Fruit fly (Drosophila melanogaster) whole organism, embryonic: ENCODE results near the gene CG2059.

Experiments used
- Atf3 ChIP-seq: fragments of 200-800 bp; sonication (Bioruptor generic); optimal IDR thresholded peaks from 3 replicates; lab custom pipeline; 2016; ENCODE audit warnings: missing biosample characterization, missing genetic modification characterization
- B-H2 ChIP-seq: fragments of 200-800 bp; sonication (Bioruptor generic); optimal IDR thresholded peaks from 2 replicates; lab custom pipeline; 2018; ENCODE audit warnings: missing biosample characterization, mild to moderate bottlenecking, missing genetic modification characterization
- BtbVII ChIP-seq: fragments of 200-800 bp; sonication (Bioruptor generic); optimal IDR thresholded peaks from 3 replicates; lab custom pipeline; 2017; ENCODE audit warnings: missing biosample characterization, mild to moderate bottlenecking, missing genetic modification characterization
- CG10979 ChIP-seq: fragments of 200-800 bp; sonication (Bioruptor generic); optimal IDR thresholded peaks from 2 replicates; lab custom pipeline; 2018; ENCODE audit warnings: missing biosample characterization, mild to moderate bottlenecking, missing genetic modification characterization, moderate library complexity
- CG12155 ChIP-seq: fragments of 200-800 bp; sonication (Bioruptor generic); optimal IDR thresholded peaks from 3 replicates; lab custom pipeline; 2016; ENCODE audit warnings: missing biosample characterization, missing genetic modification characterization
- CG14965 ChIP-seq: fragments of 200-800 bp; sonication (Bioruptor generic); optimal IDR thresholded peaks from 2 replicates; lab custom pipeline; 2016; ENCODE audit warnings: missing biosample characterization, missing genetic modification characterization, borderline replicate concordance
- CG15073 ChIP-seq: fragments of 200-800 bp; sonication (Bioruptor generic); optimal IDR thresholded peaks from 2 replicates; lab custom pipeline; 2016; ENCODE audit warnings: missing biosample characterization, missing genetic modification characterization
- CG1603 ChIP-seq: fragments of 200-800 bp; sonication (Bioruptor generic); optimal IDR thresholded peaks from 2 replicates; lab custom pipeline; 2019; ENCODE audit warnings: missing biosample characterization, mild to moderate bottlenecking, missing genetic modification characterization, moderate library complexity
- CG17612 ChIP-seq: fragments of 200-800 bp; sonication (Bioruptor generic); IDR thresholded peaks from 2 replicates; pipeline ENCODE4 v1.3.6; 2022; ENCODE audit warnings: missing biosample characterization, missing genetic modification characterization
- CG3163 ChIP-seq: fragments of 200-800 bp; sonication (Bioruptor generic); optimal IDR thresholded peaks from 3 replicates; lab custom pipeline; 2016; ENCODE audit warnings: missing biosample characterization, missing genetic modification characterization
- CG3407 ChIP-seq: fragments of 200-800 bp; sonication (Bioruptor generic); optimal IDR thresholded peaks from 2 replicates; lab custom pipeline; 2018; ENCODE audit warnings: missing biosample characterization, mild to moderate bottlenecking, missing genetic modification characterization
- CG4282 ChIP-seq: fragments of 200-800 bp; sonication (Bioruptor generic); optimal IDR thresholded peaks from 2 replicates; lab custom pipeline; 2016; ENCODE audit warnings: missing biosample characterization, missing genetic modification characterization
- CG4424 ChIP-seq: fragments of 200-800 bp; sonication (Bioruptor generic); optimal IDR thresholded peaks from 3 replicates; lab custom pipeline; 2016; ENCODE audit warnings: missing biosample characterization, missing genetic modification characterization
- CG6813 ChIP-seq: fragments of 200-800 bp; sonication (Bioruptor generic); optimal IDR thresholded peaks from 2 replicates; lab custom pipeline; 2017; ENCODE audit warnings: missing biosample characterization, missing genetic modification characterization, mild to moderate bottlenecking, moderate library complexity, missing genetic modification reagents
- CG7786 ChIP-seq: fragments of 200-800 bp; sonication (Bioruptor generic); optimal IDR thresholded peaks from 2 replicates; lab custom pipeline; 2016; ENCODE audit warnings: missing biosample characterization, missing genetic modification characterization
- CG7928 ChIP-seq: fragments of 200-800 bp; sonication (Bioruptor generic); optimal IDR thresholded peaks from 2 replicates; lab custom pipeline; 2017; ENCODE audit warnings: missing biosample characterization, mild to moderate bottlenecking, missing genetic modification characterization
- CG8089 ChIP-seq: fragments of 200-800 bp; sonication (Bioruptor generic); optimal IDR thresholded peaks from 3 replicates; lab custom pipeline; 2016; ENCODE audit warnings: missing biosample characterization, missing genetic modification characterization
- CG8478 ChIP-seq: fragments of >200 bp; optimal IDR thresholded peaks from 2 replicates; lab custom pipeline; 2018
- CG9727 ChIP-seq: fragments of 200-800 bp; sonication (Bioruptor generic); optimal IDR thresholded peaks from 3 replicates; lab custom pipeline; 2017; ENCODE audit warnings: missing biosample characterization, mild to moderate bottlenecking, missing genetic modification characterization
- Dip2 ChIP-seq: fragments of 200-800 bp; sonication (Bioruptor generic); IDR thresholded peaks from 2 replicates; pipeline ENCODE4 v1.3.6; 2022; ENCODE audit warnings: missing biosample characterization, missing genetic modification characterization
- Doc3 ChIP-seq: fragments of 200-800 bp; sonication (Bioruptor generic); IDR thresholded peaks from 3 replicates; pipeline ENCODE4 v1.3.6; 2022; ENCODE audit warnings: missing biosample characterization, missing genetic modification characterization; ENCODE audit not compliant: partially characterized antibody
- GATAe ChIP-seq: fragments of 200-800 bp; sonication (Bioruptor generic); conservative IDR thresholded peaks from 2 replicates; pipeline ENCODE4 v1.3.6; 2022; ENCODE audit warnings: missing biosample characterization, missing genetic modification characterization
- H2.0 ChIP-seq: fragments of 200-800 bp; sonication (Bioruptor generic); IDR thresholded peaks from 2 replicates; pipeline ENCODE4 v1.3.6; 2022; ENCODE audit warnings: missing biosample characterization, missing genetic modification characterization
- Jarid2 ChIP-seq: fragments of 200-800 bp; sonication (Bioruptor generic); optimal IDR thresholded peaks from 3 replicates; lab custom pipeline; 2017; ENCODE audit warnings: mild to moderate bottlenecking, missing biosample characterization, missing genetic modification reagents, missing genetic modification characterization
- Lim3 ChIP-seq: fragments of 200-800 bp; sonication (Bioruptor generic); IDR thresholded peaks from 2 replicates; pipeline ENCODE4 v1.3.6; 2022; ENCODE audit warnings: missing biosample characterization, missing genetic modification characterization
- Med ChIP-seq: fragments of 200-800 bp; sonication (Bioruptor generic); peaks from one replicate; lab custom pipeline; 2016; ENCODE audit warnings: missing biosample characterization, missing genetic modification characterization, mild to moderate bottlenecking, inconsistent platforms, moderate library complexity
- Myb ChIP-seq: fragments of 200-800 bp; sonication (Bioruptor generic); optimal IDR thresholded peaks from 2 replicates; lab custom pipeline; 2016; ENCODE audit warnings: missing biosample characterization, missing genetic modification characterization
- Oaz ChIP-seq: fragments of 200-800 bp; sonication (Bioruptor generic); IDR thresholded peaks from 2 replicates; pipeline ENCODE4 v1.3.6; 2022; ENCODE audit warnings: missing biosample characterization, missing genetic modification characterization
- Optix ChIP-seq: fragments of 200-800 bp; sonication (Bioruptor generic); IDR thresholded peaks from 3 replicates; pipeline ENCODE4 v1.3.6; 2022; ENCODE audit warnings: missing biosample characterization, missing genetic modification characterization
- Ptx1 ChIP-seq: fragments of 200-800 bp; sonication (Bioruptor generic); IDR thresholded peaks from 2 replicates; pipeline ENCODE4 v1.3.6; 2022; ENCODE audit warnings: missing biosample characterization, missing genetic modification characterization
- TFAM ChIP-seq: fragments of 200-800 bp; sonication (Bioruptor generic); optimal IDR thresholded peaks from 2 replicates; lab custom pipeline; 2017; ENCODE audit warnings: missing biosample characterization, missing genetic modification characterization, inconsistent platforms
- Vsx1 ChIP-seq: fragments of 200-800 bp; sonication (Bioruptor generic); optimal IDR thresholded peaks from 2 replicates; lab custom pipeline; 2017; ENCODE audit warnings: missing biosample characterization, mild to moderate bottlenecking, missing genetic modification characterization, missing genetic modification reagents
- Xrp1 ChIP-seq: fragments of 200-800 bp; sonication (Bioruptor generic); IDR thresholded peaks from 2 replicates; pipeline ENCODE4 v1.3.6; 2022; ENCODE audit warnings: missing biosample characterization, missing genetic modification characterization
- abd-A ChIP-seq: fragments of 200-800 bp; sonication (Bioruptor generic); optimal IDR thresholded peaks from 3 replicates; lab custom pipeline; 2019; ENCODE audit warnings: missing biosample characterization, mild to moderate bottlenecking, missing genetic modification characterization, moderate library complexity
- bowl ChIP-seq: fragments of 200-800 bp; sonication (Bioruptor generic); IDR thresholded peaks from 2 replicates; pipeline ENCODE4 v1.3.6; 2022; ENCODE audit warnings: missing biosample characterization, missing genetic modification characterization
- dpn ChIP-seq, 2 experiments: fragments of 200-800 bp; sonication (Bioruptor generic); optimal IDR thresholded peaks; 3 replicates each; lab custom pipeline; 2016; ENCODE audit warnings: missing biosample characterization in 2 of 2, missing genetic modification characterization in 2 of 2
- eve ChIP-seq, 2 experiments: fragments of >200 bp; optimal IDR thresholded peaks; 2 replicates each; lab custom pipeline; 2017; ENCODE audit warnings: missing biosample characterization in 2 of 2, missing genetic modification characterization in 2 of 2
- gem ChIP-seq: fragments of 200-800 bp; sonication (Bioruptor generic); optimal IDR thresholded peaks from 2 replicates; lab custom pipeline; 2019; ENCODE audit warnings: missing biosample characterization, mild to moderate bottlenecking, missing genetic modification characterization, moderate library complexity
- grau ChIP-seq: fragments of 200-800 bp; optimal IDR thresholded peaks from 3 replicates; lab custom pipeline; 2019; ENCODE audit warnings: missing biosample characterization, mild to moderate bottlenecking, missing genetic modification characterization, moderate library complexity
- hb ChIP-seq: fragments of 200-800 bp; sonication (Bioruptor generic); IDR thresholded peaks from 3 replicates; pipeline ENCODE4 v1.3.6; 2022; ENCODE audit warnings: missing biosample characterization, missing genetic modification characterization; ENCODE audit not compliant: partially characterized antibody
- her ChIP-seq: fragments of 200-800 bp; sonication (Bioruptor generic); optimal IDR thresholded peaks from 2 replicates; lab custom pipeline; 2016; ENCODE audit warnings: missing biosample characterization, missing genetic modification characterization
- hth ChIP-seq: fragments of >200 bp; optimal IDR thresholded peaks from 2 replicates; lab custom pipeline; 2017; ENCODE audit warnings: inconsistent platforms
- kay ChIP-seq: fragments of 200-800 bp; sonication (Bioruptor generic); optimal IDR thresholded peaks from 2 replicates; lab custom pipeline; 2016; ENCODE audit warnings: missing biosample characterization, missing genetic modification characterization
- lov ChIP-seq, 2 experiments: fragments of 200-800 bp in 1 of 2; fragments of >200 bp in 1 of 2; sonication (Bioruptor generic) in 1 of 2; IDR thresholded peaks in 1 of 2; optimal IDR thresholded peaks in 1 of 2; 2 replicates in 1 of 2; 3 replicates in 1 of 2; pipeline versions ENCODE4 v1.3.6 to Lab custom; 2017 to 2022; ENCODE audit warnings: missing biosample characterization in 1 of 2, missing genetic modification characterization in 1 of 2
- mld ChIP-seq: fragments of 200-800 bp; sonication (Bioruptor generic); IDR thresholded peaks from 3 replicates; pipeline ENCODE4 v1.3.6; 2022; ENCODE audit warnings: missing biosample characterization, missing genetic modification characterization; ENCODE audit not compliant: partially characterized antibody
- org-1 ChIP-seq: fragments of 200-800 bp; sonication (Bioruptor generic); optimal IDR thresholded peaks from 2 replicates; lab custom pipeline; 2017; ENCODE audit warnings: missing biosample characterization, missing genetic modification characterization
- row ChIP-seq: fragments of 200-800 bp; sonication (Bioruptor generic); IDR thresholded peaks from 3 replicates; pipeline ENCODE4 v1.3.6; 2022; ENCODE audit warnings: missing biosample characterization, missing genetic modification characterization
- run ChIP-seq: fragments of 200-800 bp; sonication (Bioruptor generic); optimal IDR thresholded peaks from 3 replicates; lab custom pipeline; 2018; ENCODE audit warnings: missing biosample characterization, mild to moderate bottlenecking, missing genetic modification characterization
- trem ChIP-seq: fragments of 200-800 bp; optimal IDR thresholded peaks from 3 replicates; lab custom pipeline; 2019; ENCODE audit warnings: missing biosample characterization, mild to moderate bottlenecking, missing genetic modification characterization, moderate library complexity

The CG2059 gene

DNA sequence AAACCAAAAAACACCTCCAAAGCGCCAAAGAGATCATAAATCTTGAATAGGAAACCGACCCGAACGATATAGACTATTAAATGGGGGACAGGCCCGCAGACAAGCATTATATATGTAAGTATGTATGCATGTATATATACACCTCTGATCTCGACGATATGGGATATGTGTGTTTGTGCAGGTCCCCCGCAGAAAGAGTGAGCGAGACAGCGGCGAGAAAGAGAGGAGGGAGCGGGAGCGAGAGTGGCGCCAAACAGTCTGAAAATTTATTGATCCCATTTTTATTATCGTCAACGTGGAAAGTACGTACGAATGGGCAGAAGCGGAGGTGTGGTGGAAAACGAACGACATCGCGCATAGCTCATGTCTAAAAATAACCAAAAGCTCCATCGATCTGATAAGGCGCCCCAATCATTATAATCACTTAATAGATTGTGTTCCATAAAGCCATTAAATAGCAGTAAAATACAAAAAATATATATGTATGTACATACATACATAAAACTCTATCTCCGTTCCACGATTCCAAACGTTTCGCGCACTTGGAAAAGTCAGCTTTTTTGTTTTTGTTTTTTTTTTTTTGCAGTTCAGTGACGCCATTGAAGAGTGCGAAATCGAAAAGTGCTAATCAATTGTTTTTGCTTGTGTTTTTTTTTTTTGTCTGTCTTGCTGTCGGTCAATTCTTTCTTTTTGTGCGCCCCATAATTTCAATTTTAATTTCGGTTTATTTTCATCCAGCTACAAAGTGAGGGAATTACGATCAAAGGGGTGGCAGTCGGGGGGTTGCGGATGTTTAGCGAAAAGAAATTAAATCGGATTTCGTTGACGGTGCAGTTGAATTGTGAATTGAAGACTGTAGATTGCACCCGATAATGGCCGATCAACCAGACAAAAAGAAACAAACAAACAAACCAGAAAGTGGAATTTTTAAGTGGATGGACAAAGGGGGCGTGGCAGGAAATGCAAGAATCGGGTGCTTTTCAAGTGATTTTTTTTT is 31.4 kb downstream of the CG2059 start (continued):
- peak; percentile 11 for TF ChIP-seq BtbVII (GFP tag; lab: Kevin White, UChicago)
- no peak for TF ChIP-seq CG8478 (lab: Kevin White, UChicago)
- no peak for TF ChIP-seq Ptx1
- TF ChIP-seq dpn (GFP tag; optimal IDR thresholded peaks at IDR 0.05; lab: Kevin White, UChicago) = no peak
- no peak for TF ChIP-seq hth (lab: Kevin White, UChicago)
- no peak for TF ChIP-seq row (GFP tag; lab: Robert Waterston, UW)
- no peak for TF ChIP-seq Oaz (GFP tag; lab: Robert Waterston, UW)
- no peak for TF ChIP-seq Lim3 (GFP tag; lab: Robert Waterston, UW)
- TF ChIP-seq CG9727 (GFP tag; lab: Kevin White, UChicago) = no peak
- no peak for TF ChIP-seq gem
- TF ChIP-seq CG3163 (GFP tag; lab: Kevin White, UChicago) = no peak
- no peak for TF ChIP-seq bowl (GFP tag; lab: Robert Waterston, UW)
- TF ChIP-seq Xrp1 = no peak
- no peak for TF ChIP-seq Optix
- TF ChIP-seq org-1 (GFP tag; lab: Kevin White, UChicago) = no peak
- TF ChIP-seq mld = no peak
- TF ChIP-seq trem (tag; lab: Kevin White, UChicago) = no peak
- no peak for TF ChIP-seq Doc3 (GFP tag; lab: Robert Waterston, UW)
- no peak for TF ChIP-seq hb (GFP tag; lab: Robert Waterston, UW)
- TF ChIP-seq B-H2 (GFP tag; lab: Kevin White, UChicago) = no peak
- TF ChIP-seq CG10979 = no peak
- no peak for TF ChIP-seq CG15073 (GFP tag; lab: Kevin White, UChicago)
- no peak for TF ChIP-seq CG3407 (GFP tag; lab: Kevin White, UChicago)
- TF ChIP-seq CG12155 (GFP tag; lab: Kevin White, UChicago) = no peak
- TF ChIP-seq CG8089 (GFP tag; lab: Kevin White, UChicago) = no peak
- no peak for TF ChIP-seq CG6813
- no peak for TF ChIP-seq CG7786 (GFP tag; lab: Kevin White, UChicago)
- no peak for TF ChIP-seq grau (tag; lab: Kevin White, UChicago)
- TF ChIP-seq Jarid2 (GFP tag; lab: Kevin White, UChicago) = no peak
- no peak for TF ChIP-seq Myb
- TF ChIP-seq run = peak; percentile 2
- no peak for TF ChIP-seq Atf3 (GFP tag; lab: Kevin White, UChicago)
- no peak for TF ChIP-seq CG14965 (GFP tag; lab: Kevin White, UChicago)
- TF ChIP-seq CG17612 (GFP tag; lab: Robert Waterston, UW) = no peak
- TF ChIP-seq CG7928 = no peak
- no peak for TF ChIP-seq GATAe (GFP tag; lab: Robert Waterston, UW)
- TF ChIP-seq Dip2 (GFP tag; lab: Robert Waterston, UW) = no peak
- no peak for TF ChIP-seq TFAM (GFP tag; lab: Kevin White, UChicago)
- TF ChIP-seq her (GFP tag; lab: Kevin White, UChicago) = no peak
- TF ChIP-seq CG1603 (tag; lab: Kevin White, UChicago) = no peak
- TF ChIP-seq CG4282 = no peak
- TF ChIP-seq Med (GFP tag; lab: Kevin White, UChicago) = peak; percentile 95
- no peak for TF ChIP-seq kay
- peak; percentile 68 for TF ChIP-seq abd-A (tag; lab: Kevin White, UChicago)
- peak in 1 of 2 experiments; percentile 29 for TF ChIP-seq eve (GFP tag; optimal IDR thresholded peaks at IDR 0.05; lab: Kevin White, UChicago)
- TF ChIP-seq CG4424 (GFP tag; lab: Kevin White, UChicago) = no peak
- TF ChIP-seq H2.0 (GFP tag; lab: Robert Waterston, UW) = no peak
- TF ChIP-seq Vsx1 (GFP tag; lab: Kevin White, UChicago) = no peak
- TF ChIP-seq lov (optimal IDR thresholded peaks at IDR 0.05; lab: Kevin White, UChicago) = no peak
- no peak for TF ChIP-seq lov (GFP tag; IDR thresholded peaks at IDR 0.05; lab: Robert Waterston, UW)
